Fruit fly (Drosophila melanogaster) whole organism, embryonic: ENCODE results near the gene Sfp70A4.

Experiments
- Blimp-1 ChIP-seq: fragments of 200-800 bp; sonication (Bioruptor generic); optimal IDR thresholded peaks from 3 replicates; lab custom pipeline; 2018; ENCODE audit warnings: missing biosample characterization, missing genetic modification characterization, mild to moderate bottlenecking, moderate library complexity, missing genetic modification reagents
- CG10267 ChIP-seq: fragments of 200-800 bp; sonication (Bioruptor generic); optimal IDR thresholded peaks from 2 replicates; lab custom pipeline; 2018; ENCODE audit warnings: missing biosample characterization, mild to moderate bottlenecking, missing genetic modification characterization, moderate library complexity
- CG10321 ChIP-seq: fragments of 200-800 bp; sonication (Bioruptor generic); IDR thresholded peaks from 2 replicates; pipeline ENCODE4 v1.3.6; 2022; ENCODE audit warnings: missing biosample characterization, missing genetic modification characterization
- CG10366 ChIP-seq: fragments of 200-800 bp; sonication (Bioruptor generic); IDR thresholded peaks from 2 replicates; pipeline ENCODE4 v1.3.6; 2022; ENCODE audit warnings: missing biosample characterization, missing genetic modification characterization
- CG12155 ChIP-seq: fragments of 200-800 bp; sonication (Bioruptor generic); optimal IDR thresholded peaks from 3 replicates; lab custom pipeline; 2016; ENCODE audit warnings: missing biosample characterization, missing genetic modification characterization
- CG12769 ChIP-seq: fragments of 200-800 bp; sonication (Bioruptor generic); optimal IDR thresholded peaks from 2 replicates; lab custom pipeline; 2019; ENCODE audit warnings: missing biosample characterization, mild to moderate bottlenecking, missing genetic modification characterization, moderate library complexity
- CG13894 ChIP-seq: fragments of 200-800 bp; sonication (Bioruptor generic); optimal IDR thresholded peaks from 3 replicates; lab custom pipeline; 2018; ENCODE audit warnings: missing biosample characterization, mild to moderate bottlenecking, missing genetic modification characterization, moderate library complexity
- CG17328 ChIP-seq: fragments of 200-800 bp; sonication (Bioruptor generic); IDR thresholded peaks from 2 replicates; pipeline ENCODE4 v1.3.6; 2022; ENCODE audit warnings: missing biosample characterization, missing genetic modification characterization
- CG2712 ChIP-seq: fragments of 200-800 bp; optimal IDR thresholded peaks from 3 replicates; lab custom pipeline; 2019; ENCODE audit warnings: missing biosample characterization, mild to moderate bottlenecking, missing genetic modification characterization, moderate library complexity
- Eip74EF ChIP-seq, 2 experiments: fragments of 200-800 bp in 1 of 2; fragments of >200 bp in 1 of 2; sonication (Bioruptor generic) in 1 of 2; optimal IDR thresholded peaks; 2 replicates each; lab custom pipeline; 2017 to 2019; ENCODE audit warnings: missing biosample characterization in 2 of 2, missing genetic modification characterization in 2 of 2, mild to moderate bottlenecking in 1 of 2, moderate library complexity in 1 of 2
- Ets65A ChIP-seq: fragments of 200-800 bp; sonication (Bioruptor generic); peaks from one replicate; lab custom pipeline; 2016; ENCODE audit warnings: missing biosample characterization, missing genetic modification characterization
- Hr78 ChIP-seq, 2 experiments: fragments of 200-800 bp in 1 of 2; fragments of >200 bp in 1 of 2; sonication (Bioruptor generic) in 1 of 2; optimal IDR thresholded peaks; 2 replicates each; lab custom pipeline; 2017 to 2019; ENCODE audit warnings: missing biosample characterization in 2 of 2, missing genetic modification characterization in 2 of 2, mild to moderate bottlenecking in 1 of 2, moderate library complexity in 1 of 2
- Max ChIP-seq: fragments of 200-800 bp; sonication (Bioruptor generic); optimal IDR thresholded peaks from 2 replicates; lab custom pipeline; 2016; ENCODE audit warnings: missing biosample characterization, mild to moderate bottlenecking, missing genetic modification characterization
- Med ChIP-seq: fragments of 200-800 bp; sonication (Bioruptor generic); peaks from one replicate; lab custom pipeline; 2016; ENCODE audit warnings: missing biosample characterization, missing genetic modification characterization, mild to moderate bottlenecking, inconsistent platforms, moderate library complexity
- Optix ChIP-seq: fragments of 200-800 bp; sonication (Bioruptor generic); IDR thresholded peaks from 3 replicates; pipeline ENCODE4 v1.3.6; 2022; ENCODE audit warnings: missing biosample characterization, missing genetic modification characterization
- Pdp1 ChIP-seq, 2 experiments: fragments of 200-800 bp; sonication (Bioruptor generic); optimal IDR thresholded peaks; 3 replicates each; lab custom pipeline; 2016; ENCODE audit warnings: missing biosample characterization in 2 of 2, missing genetic modification characterization in 2 of 2, mild to moderate bottlenecking in 1 of 2, moderate library complexity in 1 of 2
- Trl ChIP-seq, 3 experiments: fragments of >200 bp in 2 of 3; fragments of 200-800 bp in 1 of 3; sonication (Bioruptor generic) in 1 of 3; optimal IDR thresholded peaks; 2 replicates in 1 of 3; 3 replicates in 2 of 3; lab custom pipeline; 2016 to 2017; ENCODE audit warnings: missing biosample characterization in 1 of 3, missing genetic modification characterization in 1 of 3
- ab ChIP-seq: fragments of 200-800 bp; sonication (Bioruptor generic); optimal IDR thresholded peaks from 2 replicates; lab custom pipeline; 2016; ENCODE audit warnings: missing biosample characterization, missing genetic modification characterization
- abd-A ChIP-seq: fragments of 200-800 bp; sonication (Bioruptor generic); optimal IDR thresholded peaks from 3 replicates; lab custom pipeline; 2019; ENCODE audit warnings: missing biosample characterization, mild to moderate bottlenecking, missing genetic modification characterization, moderate library complexity
- amos ChIP-seq: fragments of 200-800 bp; sonication (Bioruptor generic); IDR thresholded peaks from 2 replicates; pipeline ENCODE4 v1.3.6; 2022; ENCODE audit warnings: missing biosample characterization, missing genetic modification characterization; ENCODE audit not compliant: partially characterized antibody
- bigmax ChIP-seq: fragments of 200-800 bp; sonication (Bioruptor generic); optimal IDR thresholded peaks from 2 replicates; lab custom pipeline; 2018; ENCODE audit warnings: missing biosample characterization, mild to moderate bottlenecking, missing genetic modification characterization
- btn ChIP-seq: fragments of 200-800 bp; sonication (Bioruptor generic); optimal IDR thresholded peaks from 2 replicates; lab custom pipeline; 2016; ENCODE audit warnings: missing biosample characterization, missing genetic modification characterization
- caup ChIP-seq: fragments of 200-800 bp; sonication (Bioruptor generic); optimal IDR thresholded peaks from 3 replicates; lab custom pipeline; 2017; ENCODE audit warnings: missing biosample characterization, mild to moderate bottlenecking, missing genetic modification characterization, moderate library complexity; ENCODE audit not compliant: severe bottlenecking
- chinmo ChIP-seq: fragments of 200-800 bp; sonication (Bioruptor generic); IDR thresholded peaks from 4 replicates; pipeline ENCODE4 v1.3.6; 2022; ENCODE audit warnings: missing biosample characterization, missing genetic modification characterization; ENCODE audit not compliant: partially characterized antibody
- emc ChIP-seq: fragments of 200-800 bp; sonication (Bioruptor generic); optimal IDR thresholded peaks from 2 replicates; lab custom pipeline; 2016; ENCODE audit warnings: missing biosample characterization, missing genetic modification characterization
- grn ChIP-seq: fragments of 200-800 bp; sonication (Bioruptor generic); optimal IDR thresholded peaks from 3 replicates; lab custom pipeline; 2017; ENCODE audit warnings: missing biosample characterization, missing genetic modification characterization
- h ChIP-seq: fragments of >200 bp; optimal IDR thresholded peaks from 2 replicates; lab custom pipeline; 2017
- kah ChIP-seq: fragments of 200-800 bp; sonication (Bioruptor generic); optimal IDR thresholded peaks from 2 replicates; lab custom pipeline; 2018; ENCODE audit warnings: missing biosample characterization, mild to moderate bottlenecking, missing genetic modification characterization
- ken ChIP-seq: fragments of 200-800 bp; sonication (Bioruptor generic); IDR thresholded peaks from 3 replicates; pipeline ENCODE4 v1.3.6; 2022; ENCODE audit warnings: missing biosample characterization, missing genetic modification characterization
- lov ChIP-seq, 2 experiments: fragments of 200-800 bp in 1 of 2; fragments of >200 bp in 1 of 2; sonication (Bioruptor generic) in 1 of 2; IDR thresholded peaks in 1 of 2; optimal IDR thresholded peaks in 1 of 2; 2 replicates in 1 of 2; 3 replicates in 1 of 2; pipeline versions ENCODE4 v1.3.6 to Lab custom; 2017 to 2022; ENCODE audit warnings: missing biosample characterization in 1 of 2, missing genetic modification characterization in 1 of 2
- odd ChIP-seq: fragments of 200-800 bp; sonication (Bioruptor generic); optimal IDR thresholded peaks from 2 replicates; lab custom pipeline; 2017; ENCODE audit warnings: missing biosample characterization, mild to moderate bottlenecking, missing genetic modification characterization
- rib ChIP-seq: fragments of 200-800 bp; sonication (Bioruptor generic); IDR thresholded peaks from 2 replicates; pipeline ENCODE4 v1.3.6; 2022; ENCODE audit warnings: missing biosample characterization, missing genetic modification characterization
- sd ChIP-seq: fragments of 200-800 bp; sonication (Bioruptor generic); optimal IDR thresholded peaks from 3 replicates; lab custom pipeline; 2018; ENCODE audit warnings: missing biosample characterization, mild to moderate bottlenecking, missing genetic modification characterization, moderate library complexity
- sob ChIP-seq: fragments of 200-800 bp; sonication (Bioruptor generic); IDR thresholded peaks from 2 replicates; pipeline ENCODE4 v1.3.6; 2022; ENCODE audit warnings: missing biosample characterization, missing genetic modification characterization
- stc ChIP-seq: fragments of 200-800 bp; sonication (Bioruptor generic); IDR thresholded peaks from 2 replicates; pipeline ENCODE4 v1.3.6; 2022; ENCODE audit warnings: missing biosample characterization, missing genetic modification characterization
- vvl ChIP-seq: fragments of 200-800 bp; sonication (Bioruptor generic); IDR thresholded peaks from 2 replicates; pipeline ENCODE4 v1.3.6; 2022; ENCODE audit warnings: missing biosample characterization, missing genetic modification characterization

The Sfp70A4 gene

DNA sequence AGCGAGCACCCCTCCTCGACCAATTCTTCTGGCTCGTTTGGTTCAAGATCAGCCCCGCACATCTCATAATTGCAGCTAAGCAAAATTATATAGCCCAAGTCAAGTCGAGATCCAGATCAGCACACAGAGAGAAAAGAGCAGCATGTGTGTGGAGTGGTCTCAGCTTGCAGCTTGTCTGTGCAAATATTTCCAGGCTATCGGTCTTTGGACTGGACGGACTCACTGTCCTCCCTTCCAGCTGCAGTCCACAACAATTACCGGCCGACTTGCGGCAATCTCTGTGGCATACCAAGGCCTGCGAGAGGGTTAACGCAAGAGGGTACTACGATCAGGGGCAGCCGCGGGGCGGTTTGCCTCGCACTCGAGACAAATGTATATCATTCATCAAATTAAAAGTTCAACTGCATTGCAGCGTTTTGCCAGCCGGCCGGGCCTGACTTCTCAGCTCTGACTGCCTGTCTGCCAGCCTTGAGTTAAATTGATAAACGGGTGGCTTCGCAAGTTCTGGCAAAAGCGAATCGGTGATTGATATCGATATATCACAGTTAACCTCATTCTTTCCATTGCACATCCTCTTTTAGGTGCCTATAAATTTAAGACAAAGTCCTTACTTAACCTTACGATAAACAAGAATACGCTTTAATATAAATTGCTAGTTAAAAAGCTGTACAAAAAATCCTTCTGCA, 41.1 kb downstream of the Sfp70A4 start:
- TF ChIP-seq Optix (0 out of 3 replicates have a peak, but pooled peaks have one; percentile 6), CG10366 (GFP tag; lab: Robert Waterston, UW) (no peak), rib (GFP tag; lab: Robert Waterston, UW) (0 out of 2 replicates have a peak, but pooled peaks have one; percentile 23), h (lab: Kevin White, UChicago) (no peak), Med (GFP tag; lab: Kevin White, UChicago) (peak; percentile 23), amos (GFP tag; lab: Robert Waterston, UW) (no peak), CG2712 (tag; lab: Kevin White, UChicago) (no peak), Trl (optimal IDR thresholded peaks at IDR 0.05; lab: Kevin White, UChicago) (no peak), Trl (GFP tag; optimal IDR thresholded peaks at IDR 0.05; lab: Kevin White, UChicago) (no peak)
- TF ChIP-seq, all 482 proteins: peak for 3

DNA sequence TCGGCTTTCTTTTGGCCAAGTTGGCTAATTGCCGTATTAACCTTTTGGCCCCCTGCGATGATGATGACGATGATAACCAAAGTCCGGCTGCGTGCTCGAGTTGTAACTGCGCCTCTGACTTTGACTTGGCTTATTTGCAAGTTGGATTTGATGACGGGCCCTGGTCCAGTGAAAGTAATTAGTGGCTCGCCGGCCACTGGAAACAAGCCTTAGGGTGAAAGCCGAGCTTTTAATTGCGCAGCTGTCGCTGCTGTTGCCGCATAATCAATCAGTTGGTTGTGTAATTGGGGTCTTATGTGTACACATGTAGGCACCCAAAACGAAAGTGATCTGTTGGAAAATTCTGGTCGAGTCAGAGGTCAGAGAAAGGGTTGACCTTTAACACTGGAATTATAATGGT, 42.4 kb downstream of the Sfp70A4 start:
- peak; percentile 22 for TF ChIP-seq Med (GFP tag; lab: Kevin White, UChicago)
- TF ChIP-seq Ets65A (GFP tag; lab: Kevin White, UChicago), result peak; percentile 76
- no peak for TF ChIP-seq Max (GFP tag; lab: Kevin White, UChicago)
- TF ChIP-seq ken (GFP tag; lab: Robert Waterston, UW), result no peak
- TF ChIP-seq Pdp1 (GFP tag; optimal IDR thresholded peaks at IDR 0.05; lab: Kevin White, UChicago), result peak in 1 of 2 experiments; percentile 3
- no peak for TF ChIP-seq bigmax (GFP tag; lab: Kevin White, UChicago)
- peak in 1 of 2 experiments; percentile 51 for TF ChIP-seq Hr78 (GFP tag; optimal IDR thresholded peaks at IDR 0.05; lab: Kevin White, UChicago)
- peak; percentile 56 for TF ChIP-seq Blimp-1 (GFP tag; lab: Kevin White, UChicago)
- TF ChIP-seq lov (optimal IDR thresholded peaks at IDR 0.05; lab: Kevin White, UChicago), result no peak
- no peak for TF ChIP-seq lov (GFP tag; IDR thresholded peaks at IDR 0.05; lab: Robert Waterston, UW)
- TF ChIP-seq, all 482 proteins: peak for 5

dm6 chr3L:13252952-13253478, 43.6 kb downstream of the Sfp70A4 start:
- TF ChIP-seq CG13894 (tag; lab: Kevin White, UChicago), result peak; percentile 51
- TF ChIP-seq btn (GFP tag; lab: Kevin White, UChicago), result no peak
- peak; percentile 83; the same call in 3 of the 4 replicates for TF ChIP-seq chinmo (GFP tag; lab: Robert Waterston, UW)
- TF ChIP-seq CG12769, result peak; percentile 52
- TF ChIP-seq CG17328 (GFP tag; lab: Robert Waterston, UW), result no peak
- TF ChIP-seq CG12155 (GFP tag; lab: Kevin White, UChicago), result no peak
- TF ChIP-seq abd-A, result peak; percentile 67
- TF ChIP-seq vvl (GFP tag; lab: Robert Waterston, UW), result peak; percentile 43; the same call in 1 of the 2 replicates
- TF ChIP-seq ab (GFP tag; lab: Kevin White, UChicago), result no peak
- TF ChIP-seq kah (GFP tag; lab: Kevin White, UChicago), result no peak
- TF ChIP-seq stc (GFP tag; lab: Robert Waterston, UW), result no peak
- TF ChIP-seq odd, result no peak
- TF ChIP-seq emc, result no peak
- no peak for TF ChIP-seq CG10321
- no peak for TF ChIP-seq Trl (optimal IDR thresholded peaks at IDR 0.05; lab: Kevin White, UChicago)
- TF ChIP-seq Trl (GFP tag; optimal IDR thresholded peaks at IDR 0.05; lab: Kevin White, UChicago), result no peak
- TF ChIP-seq grn (GFP tag; lab: Kevin White, UChicago), result peak; percentile 83
- peak in 1 of 2 experiments; percentile 85 for TF ChIP-seq Eip74EF (GFP tag; optimal IDR thresholded peaks at IDR 0.05; lab: Kevin White, UChicago)
- no peak for TF ChIP-seq sob (GFP tag; lab: Robert Waterston, UW)
- TF ChIP-seq caup (GFP tag; lab: Kevin White, UChicago), result no peak
- peak; percentile 7 for TF ChIP-seq sd
- TF ChIP-seq CG10267, result no peak
